Worm (Caenorhabditis elegans): ENCODE data around the gene srb-5.

The srb-5 gene

DNA sequence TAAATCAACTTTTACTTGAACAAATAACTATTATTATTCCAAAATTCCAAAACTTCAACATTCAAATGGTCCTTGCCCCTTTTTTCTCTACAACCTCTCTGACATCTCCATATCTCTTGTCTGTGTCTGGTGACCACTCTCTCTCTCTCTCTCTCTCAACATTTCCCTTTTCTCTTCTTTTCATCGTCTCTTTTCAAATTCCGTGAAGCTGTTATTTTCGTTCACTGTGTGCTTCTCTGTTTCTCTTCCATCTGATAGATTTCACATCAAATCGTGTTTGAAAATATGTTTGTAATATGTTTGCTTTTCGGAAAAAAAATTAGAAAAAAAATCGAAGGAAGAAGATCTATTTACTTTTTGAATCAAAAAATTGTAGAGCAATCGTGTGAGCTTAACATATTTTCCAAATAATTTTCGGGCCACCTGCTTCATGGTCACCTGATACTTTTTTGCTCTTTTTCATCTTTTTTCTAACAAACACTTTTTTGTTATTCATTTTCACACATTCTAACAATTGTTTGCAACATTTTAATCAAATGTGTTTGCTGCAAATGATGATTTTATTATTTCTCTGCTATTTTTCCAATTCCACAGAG lies 37.9 kb upstream of the srb-5 start (continued):
- TF ChIP-seq snpc-1.2 (GFP tag; IDR thresholded peaks at IDR 0.05) (no peak), mes-2 (tag; optimal IDR thresholded peaks at IDR 0.05; ENCODE audit: poor library complexity, severe bottlenecking) (peak; percentile 44), F44E2.7 (GFP tag; IDR thresholded peaks at IDR 0.05) (no peak), dmd-8 (GFP tag; IDR thresholded peaks at IDR 0.05) (no peak), php-3 (GFP tag; IDR thresholded peaks at IDR 0.05) (no peak), rbr-2 (tag; optimal IDR thresholded peaks at IDR 0.05) (peak; percentile 11), ZK546.5 (tag; optimal IDR thresholded peaks at IDR 0.05) (no peak), daf-16 (GFP tag; optimal IDR thresholded peaks at IDR 0.05) (peak in 1 of 2 experiments; percentile 89), daf-16 (tag; optimal IDR thresholded peaks at IDR 0.05) (peak; percentile 50), unc-130 (GFP tag; optimal IDR thresholded peaks at IDR 0.05) (no peak), nhr-11 (tag; optimal IDR thresholded peaks at IDR 0.05) (no peak), hif-1 (tag; optimal IDR thresholded peaks at IDR 0.05) (no peak), zfp-2 (tag; optimal IDR thresholded peaks at IDR 0.05) (no peak), Y5F2A.4 (GFP tag; optimal IDR thresholded peaks at IDR 0.05) (no peak), lim-7 (GFP tag; IDR thresholded peaks at IDR 0.05) (no peak), ceh-20 (GFP tag; IDR thresholded peaks at IDR 0.05) (no peak), lin-29 (GFP tag; IDR thresholded peaks at IDR 0.05) (no peak), jun-1 (tag; optimal IDR thresholded peaks at IDR 0.05) (no peak), spr-1 (tag; optimal IDR thresholded peaks at IDR 0.05) (no peak), F26F4.8 (GFP tag; conservative IDR thresholded peaks at IDR 0.05) (no peak), ceh-62 (tag; optimal IDR thresholded peaks at IDR 0.05) (no peak), egl-27 (tag; optimal IDR thresholded peaks at IDR 0.05) (no peak), hmg-1.1 (GFP tag; IDR thresholded peaks at IDR 0.05) (peak; percentile 54; the same call in 1 of the 2 replicates), sdz-12 (GFP tag; optimal IDR thresholded peaks at IDR 0.05) (no peak), nhr-25 (tag; optimal IDR thresholded peaks at IDR 0.05; ENCODE audit: borderline replicate concordance, insufficient read depth) (no peak), attf-4 (tag; optimal IDR thresholded peaks at IDR 0.05) (no peak), nhr-28 (tag; optimal IDR thresholded peaks at IDR 0.05) (peak; percentile 3), daf-8 (GFP tag; IDR thresholded peaks at IDR 0.05) (no peak), T26A8.4 (GFP tag; IDR thresholded peaks at IDR 0.05) (no peak), ceh-28 (tag; optimal IDR thresholded peaks at IDR 0.05) (no peak), unc-39 (tag; optimal IDR thresholded peaks at IDR 0.05) (no peak), nhr-41 (GFP tag; IDR thresholded peaks at IDR 0.05) (no peak), ceh-82 (tag; optimal IDR thresholded peaks at IDR 0.05) (no peak), pha-4 (GFP tag; IDR thresholded peaks at IDR 0.05) (no peak), pha-4 (tag; optimal IDR thresholded peaks at IDR 0.05) (peak; percentile 11), R02D3.7 (tag; optimal IDR thresholded peaks at IDR 0.05) (no peak), lin-13 (GFP tag; optimal IDR thresholded peaks at IDR 0.05) (no peak), nhr-237 (tag; optimal IDR thresholded peaks at IDR 0.05) (no peak), zfp-3 (GFP tag; conservative IDR thresholded peaks at IDR 0.05) (no peak), madf-5 (GFP tag; IDR thresholded peaks at IDR 0.05) (no peak), dmd-6 (GFP tag; IDR thresholded peaks at IDR 0.05) (no peak), mdl-1 (tag; optimal IDR thresholded peaks at IDR 0.05) (peak in 1 of 2 experiments; percentile 22), Y75B8A.6 (GFP tag; IDR thresholded peaks at IDR 0.05) (no peak), lsy-2 (tag; optimal IDR thresholded peaks at IDR 0.05) (peak in 1 of 2 experiments; percentile 67), daf-12 (tag; optimal IDR thresholded peaks at IDR 0.05) (no peak), hlh-30 (tag; optimal IDR thresholded peaks at IDR 0.05; ENCODE audit: insufficient read depth) (peak; percentile 81), mep-1 (tag; optimal IDR thresholded peaks at IDR 0.05) (peak; percentile 56), ama-1 (optimal IDR thresholded peaks at IDR 0.05) (no peak), Y105C5A.15 (GFP tag; IDR thresholded peaks at IDR 0.05) (no peak), snpc-4 (tag; optimal IDR thresholded peaks at IDR 0.05) (no peak), tag-97 (GFP tag; IDR thresholded peaks at IDR 0.05) (no peak)
